Fruit fly (Drosophila melanogaster): Measurements from ENCODE around the gene CG14340.
A peak's percentile ranks its signal among the peaks of the same experiment; 100 is the strongest.

Gene CG14340

dm6 chr2L:1122711-1122960, 9.9 kb downstream of the CG14340 start:
- TF ChIP-seq cyc (GFP tag; optimal IDR thresholded peaks at IDR 0.05): no peak
- TF ChIP-seq fkh (GFP tag; optimal IDR thresholded peaks at IDR 0.05): peak; percentile 29

- TF ChIP-seq fkh (GFP tag; optimal IDR thresholded peaks at IDR 0.05) (peak; percentile 82), Eip75B (GFP tag; optimal IDR thresholded peaks at IDR 0.05) (no peak), CG10631 (GFP tag; optimal IDR thresholded peaks at IDR 0.05) (no peak), Met (GFP tag; optimal IDR thresholded peaks at IDR 0.05) (no peak), acj6 (GFP tag; optimal IDR thresholded peaks at IDR 0.05) (no peak), Eip78C (GFP tag) (peak; percentile 40), Hr38 (GFP tag; optimal IDR thresholded peaks at IDR 0.05) (no peak), lz (GFP tag; optimal IDR thresholded peaks at IDR 0.05) (no peak), svp (GFP tag) (peak; percentile 72), Ets21C (GFP tag; optimal IDR thresholded peaks at IDR 0.05) (no peak), topi (GFP tag; optimal IDR thresholded peaks at IDR 0.05) (no peak), CG32006 (GFP tag; optimal IDR thresholded peaks at IDR 0.05) (no peak), Blimp-1 (GFP tag; optimal IDR thresholded peaks at IDR 0.05) (no peak), eg (GFP tag; IDR thresholded peaks at IDR 0.05) (no peak)
Measured at dm6 chr2L:1123078-1123818, 10.5 kb downstream of the CG14340 start.

dm6 chr2L:1124265-1124664, 11.5 kb downstream of the CG14340 start:
- TF ChIP-seq CG10669 (GFP tag; optimal IDR thresholded peaks at IDR 0.05) (peak; percentile 5), ss (GFP tag; optimal IDR thresholded peaks at IDR 0.05) (no peak)

dm6 chr2L:1125437-1125836, 12.7 kb downstream of the CG14340 start:
- TF ChIP-seq fd85E (GFP tag; optimal IDR thresholded peaks at IDR 0.05) (no peak), Met (GFP tag; optimal IDR thresholded peaks at IDR 0.05) (no peak), CG11294 (GFP tag; IDR thresholded peaks at IDR 0.05) (no peak), CG6854 (GFP tag; optimal IDR thresholded peaks at IDR 0.05) (no peak), CG15336 (GFP tag; IDR thresholded peaks at IDR 0.05) (no peak), CG9139 (GFP tag; optimal IDR thresholded peaks at IDR 0.05) (no peak), CG8632 (GFP tag; optimal IDR thresholded peaks at IDR 0.05) (no peak), fd59A (GFP tag; optimal IDR thresholded peaks at IDR 0.05) (no peak), dsx (GFP tag; optimal IDR thresholded peaks at IDR 0.05; ENCODE audit: poor library complexity, severe bottlenecking) (no peak), CG16779 (tag; optimal IDR thresholded peaks at IDR 0.05) (peak; percentile 45), Lpt (GFP tag; optimal IDR thresholded peaks at IDR 0.05) (no peak), acj6 (GFP tag; optimal IDR thresholded peaks at IDR 0.05) (no peak), svp (GFP tag) (peak; percentile 2), CG3919 (GFP tag; optimal IDR thresholded peaks at IDR 0.05) (no peak), fkh (GFP tag; optimal IDR thresholded peaks at IDR 0.05) (peak; percentile 82), CG10669 (GFP tag; optimal IDR thresholded peaks at IDR 0.05) (no peak), CG10631 (GFP tag; optimal IDR thresholded peaks at IDR 0.05) (no peak)

dm6 chr2L:1126527-1126926, 13.8 kb downstream of the CG14340 start:
- TF ChIP-seq fkh (GFP tag; optimal IDR thresholded peaks at IDR 0.05): no peak
- TF ChIP-seq svp (GFP tag): peak; percentile 66

- TF ChIP-seq Ets96B (tag; optimal IDR thresholded peaks at IDR 0.05) (no peak), achi (GFP tag; optimal IDR thresholded peaks at IDR 0.05) (no peak)
Measured at dm6 chr2L:1127434-1128089, 14.8 kb downstream of the CG14340 start.
